Fruit fly (Drosophila melanogaster) whole organism, embryonic: Measurements from ENCODE around the gene CG1622.

ENCODE experiments used
- CG10565 ChIP-seq: fragments of 200-800 bp; sonication (Bioruptor generic); optimal IDR thresholded peaks from 3 replicates; lab custom pipeline; 2016; ENCODE audit warnings: missing biosample characterization, mild to moderate bottlenecking, missing genetic modification characterization
- CG10979 ChIP-seq: fragments of 200-800 bp; sonication (Bioruptor generic); optimal IDR thresholded peaks from 2 replicates; lab custom pipeline; 2018; ENCODE audit warnings: missing biosample characterization, mild to moderate bottlenecking, missing genetic modification characterization, moderate library complexity
- CG11085 ChIP-seq: fragments of 200-800 bp; sonication (Bioruptor generic); IDR thresholded peaks from 2 replicates; pipeline ENCODE4 v1.3.6; 2022; ENCODE audit warnings: missing biosample characterization, missing genetic modification characterization
- CG11504 ChIP-seq: fragments of 200-800 bp; sonication (Bioruptor generic); optimal IDR thresholded peaks from 3 replicates; lab custom pipeline; 2019; ENCODE audit warnings: missing biosample characterization, mild to moderate bottlenecking, missing genetic modification characterization, moderate library complexity
- CG11723 ChIP-seq: fragments of 200-800 bp; sonication (Bioruptor generic); optimal IDR thresholded peaks from 2 replicates; lab custom pipeline; 2017; ENCODE audit warnings: missing biosample characterization, mild to moderate bottlenecking, missing genetic modification characterization
- CG12236 ChIP-seq: fragments of 200-800 bp; sonication (Bioruptor generic); optimal IDR thresholded peaks from 2 replicates; lab custom pipeline; 2016; ENCODE audit warnings: missing biosample characterization, missing genetic modification characterization
- CG13296 ChIP-seq: fragments of 200-800 bp; sonication (Bioruptor generic); optimal IDR thresholded peaks from 3 replicates; lab custom pipeline; 2018; ENCODE audit warnings: missing biosample characterization, mild to moderate bottlenecking, missing genetic modification characterization
- CG13424 ChIP-seq: fragments of 200-800 bp; sonication (Bioruptor generic); optimal IDR thresholded peaks from 2 replicates; lab custom pipeline; 2019; ENCODE audit warnings: missing biosample characterization, mild to moderate bottlenecking, missing genetic modification characterization, moderate library complexity
- CG14014 ChIP-seq: fragments of 200-800 bp; sonication (Bioruptor generic); IDR thresholded peaks from 2 replicates; pipeline ENCODE4 v1.3.6; 2022; ENCODE audit warnings: missing biosample characterization, missing genetic modification characterization
- CG16815 ChIP-seq: fragments of 200-800 bp; sonication (Bioruptor generic); optimal IDR thresholded peaks from 3 replicates; lab custom pipeline; 2017; ENCODE audit warnings: missing biosample characterization, mild to moderate bottlenecking, missing genetic modification characterization
- CG17612 ChIP-seq: fragments of 200-800 bp; sonication (Bioruptor generic); IDR thresholded peaks from 2 replicates; pipeline ENCODE4 v1.3.6; 2022; ENCODE audit warnings: missing biosample characterization, missing genetic modification characterization
- CG18599 ChIP-seq: fragments of 200-800 bp; sonication (Bioruptor generic); optimal IDR thresholded peaks from 3 replicates; lab custom pipeline; 2017; ENCODE audit warnings: missing biosample characterization, missing genetic modification characterization, mild to moderate bottlenecking, moderate library complexity, missing genetic modification reagents
- CG2120 ChIP-seq: fragments of 200-800 bp; sonication (Bioruptor generic); optimal IDR thresholded peaks from 3 replicates; lab custom pipeline; 2016; ENCODE audit warnings: missing biosample characterization, missing genetic modification characterization
- CG30403 ChIP-seq: fragments of 200-800 bp; sonication (Bioruptor generic); optimal IDR thresholded peaks from 3 replicates; lab custom pipeline; 2016; ENCODE audit warnings: missing biosample characterization, missing genetic modification characterization
- CG32767 ChIP-seq: fragments of 200-800 bp; sonication (Bioruptor generic); IDR thresholded peaks from 2 replicates; pipeline ENCODE4 v1.3.6; 2022; ENCODE audit warnings: missing biosample characterization, missing genetic modification characterization
- CG3995 ChIP-seq: fragments of 200-800 bp; sonication (Bioruptor generic); optimal IDR thresholded peaks from 3 replicates; lab custom pipeline; 2016; ENCODE audit warnings: missing biosample characterization, missing genetic modification characterization
- CG6175 ChIP-seq: fragments of 200-800 bp; sonication (Bioruptor generic); IDR thresholded peaks from 3 replicates; pipeline ENCODE4 v1.3.6; 2022; ENCODE audit warnings: missing biosample characterization, missing genetic modification characterization
- CG6689 ChIP-seq: fragments of 200-800 bp; sonication (Bioruptor generic); IDR thresholded peaks from 2 replicates; pipeline ENCODE4 v1.3.6; 2022; ENCODE audit warnings: missing biosample characterization, missing genetic modification characterization
- CG6791 ChIP-seq: fragments of 200-800 bp; sonication (Bioruptor generic); IDR thresholded peaks from 3 replicates; pipeline ENCODE4 v1.3.6; 2022; ENCODE audit warnings: missing biosample characterization, missing genetic modification characterization; ENCODE audit not compliant: partially characterized antibody
- CG9797 ChIP-seq: fragments of 200-800 bp; sonication (Bioruptor generic); optimal IDR thresholded peaks from 3 replicates; lab custom pipeline; 2018; ENCODE audit warnings: missing biosample characterization, mild to moderate bottlenecking, missing genetic modification characterization
- Camta ChIP-seq: fragments of 200-800 bp; sonication (Bioruptor generic); optimal IDR thresholded peaks from 2 replicates; lab custom pipeline; 2016; ENCODE audit warnings: missing biosample characterization, missing genetic modification characterization
- D19B ChIP-seq: fragments of 200-800 bp; sonication (Bioruptor generic); optimal IDR thresholded peaks from 2 replicates; lab custom pipeline; 2017; ENCODE audit warnings: missing biosample characterization, mild to moderate bottlenecking, missing genetic modification characterization
- Dip3 ChIP-seq: fragments of 200-800 bp; sonication (Bioruptor generic); optimal IDR thresholded peaks from 3 replicates; lab custom pipeline; 2016; ENCODE audit warnings: missing biosample characterization, missing genetic modification characterization
- GATAe ChIP-seq: fragments of 200-800 bp; sonication (Bioruptor generic); conservative IDR thresholded peaks from 2 replicates; pipeline ENCODE4 v1.3.6; 2022; ENCODE audit warnings: missing biosample characterization, missing genetic modification characterization
- Gug ChIP-seq: fragments of 200-800 bp; sonication (Bioruptor generic); IDR thresholded peaks from 4 replicates; pipeline ENCODE4 v1.3.6; 2022; ENCODE audit warnings: missing biosample characterization, missing genetic modification characterization
- HLH54F ChIP-seq: fragments of 200-800 bp; sonication (Bioruptor generic); optimal IDR thresholded peaks from 3 replicates; lab custom pipeline; 2016; ENCODE audit warnings: missing biosample characterization, missing genetic modification characterization
- Meics ChIP-seq: fragments of 200-800 bp; sonication (Bioruptor generic); optimal IDR thresholded peaks from 2 replicates; lab custom pipeline; 2017; ENCODE audit warnings: missing biosample characterization, mild to moderate bottlenecking, missing genetic modification characterization
- NfI ChIP-seq: fragments of 200-800 bp; sonication (Bioruptor generic); optimal IDR thresholded peaks from 3 replicates; lab custom pipeline; 2018; ENCODE audit warnings: missing biosample characterization, mild to moderate bottlenecking, missing genetic modification characterization, moderate library complexity
- Opbp ChIP-seq: fragments of 200-800 bp; sonication (Bioruptor generic); IDR thresholded peaks from 3 replicates; pipeline ENCODE4 v1.3.6; 2022; ENCODE audit warnings: missing biosample characterization, missing genetic modification characterization; ENCODE audit not compliant: partially characterized antibody
- Pdp1 ChIP-seq, 2 experiments: fragments of 200-800 bp; sonication (Bioruptor generic); optimal IDR thresholded peaks; 3 replicates each; lab custom pipeline; 2016; ENCODE audit warnings: missing biosample characterization in 2 of 2, missing genetic modification characterization in 2 of 2, mild to moderate bottlenecking in 1 of 2, moderate library complexity in 1 of 2
- Sin3A ChIP-seq: fragments of >200 bp; optimal IDR thresholded peaks from 2 replicates; lab custom pipeline; 2018
- Vsx1 ChIP-seq: fragments of 200-800 bp; sonication (Bioruptor generic); optimal IDR thresholded peaks from 2 replicates; lab custom pipeline; 2017; ENCODE audit warnings: missing biosample characterization, mild to moderate bottlenecking, missing genetic modification characterization, missing genetic modification reagents
- YL-1 ChIP-seq: fragments of 200-800 bp; sonication (Bioruptor generic); optimal IDR thresholded peaks from 3 replicates; lab custom pipeline; 2017; ENCODE audit warnings: missing biosample characterization, mild to moderate bottlenecking, missing genetic modification characterization
- ase ChIP-seq: fragments of 200-800 bp; sonication (Bioruptor generic); IDR thresholded peaks from 3 replicates; pipeline ENCODE4 v1.3.6; 2022; ENCODE audit warnings: missing biosample characterization, missing genetic modification characterization
- caup ChIP-seq: fragments of 200-800 bp; sonication (Bioruptor generic); optimal IDR thresholded peaks from 3 replicates; lab custom pipeline; 2017; ENCODE audit warnings: missing biosample characterization, mild to moderate bottlenecking, missing genetic modification characterization, moderate library complexity; ENCODE audit not compliant: severe bottlenecking
- fu2 ChIP-seq: fragments of 200-800 bp; sonication (Bioruptor generic); optimal IDR thresholded peaks from 2 replicates; lab custom pipeline; 2016; ENCODE audit warnings: missing biosample characterization, missing genetic modification characterization
- gce ChIP-seq: fragments of 200-800 bp; sonication (Bioruptor generic); IDR thresholded peaks from 3 replicates; pipeline ENCODE4 v1.3.6; 2022; ENCODE audit warnings: missing biosample characterization, missing genetic modification characterization
- grau ChIP-seq: fragments of 200-800 bp; optimal IDR thresholded peaks from 3 replicates; lab custom pipeline; 2019; ENCODE audit warnings: missing biosample characterization, mild to moderate bottlenecking, missing genetic modification characterization, moderate library complexity
- grn ChIP-seq: fragments of 200-800 bp; sonication (Bioruptor generic); optimal IDR thresholded peaks from 3 replicates; lab custom pipeline; 2017; ENCODE audit warnings: missing biosample characterization, missing genetic modification characterization
- insv ChIP-seq, 2 experiments: fragments of 200-800 bp; sonication (Bioruptor generic); optimal IDR thresholded peaks; 3 replicates each; lab custom pipeline; 2016 to 2018; ENCODE audit warnings: missing biosample characterization in 2 of 2, missing genetic modification characterization in 2 of 2
- jing ChIP-seq: fragments of 200-800 bp; sonication (Bioruptor generic); optimal IDR thresholded peaks from 2 replicates; lab custom pipeline; 2018; ENCODE audit warnings: missing biosample characterization, mild to moderate bottlenecking, missing genetic modification characterization
- knrl ChIP-seq: fragments of 200-800 bp; sonication (Bioruptor generic); IDR thresholded peaks from 3 replicates; pipeline ENCODE4 v1.3.6; 2022; ENCODE audit warnings: missing biosample characterization, missing genetic modification characterization; ENCODE audit not compliant: partially characterized antibody
- luna ChIP-seq: fragments of 200-800 bp; sonication (Bioruptor generic); optimal IDR thresholded peaks from 2 replicates; lab custom pipeline; 2016; ENCODE audit warnings: missing biosample characterization, missing genetic modification characterization
- nom ChIP-seq: fragments of 200-800 bp; sonication (Bioruptor generic); optimal IDR thresholded peaks from 2 replicates; lab custom pipeline; 2017; ENCODE audit warnings: missing biosample characterization, missing genetic modification characterization, mild to moderate bottlenecking, moderate library complexity, missing genetic modification reagents
- repo ChIP-seq: fragments of 200-800 bp; sonication (Bioruptor generic); optimal IDR thresholded peaks from 2 replicates; lab custom pipeline; 2016; ENCODE audit warnings: missing biosample characterization, missing genetic modification characterization
- rib ChIP-seq: fragments of 200-800 bp; sonication (Bioruptor generic); IDR thresholded peaks from 2 replicates; pipeline ENCODE4 v1.3.6; 2022; ENCODE audit warnings: missing biosample characterization, missing genetic modification characterization
- schlank ChIP-seq: fragments of 200-800 bp; sonication (Bioruptor generic); optimal IDR thresholded peaks from 2 replicates; lab custom pipeline; 2018; ENCODE audit warnings: missing biosample characterization, mild to moderate bottlenecking, missing genetic modification characterization
- sima ChIP-seq: fragments of 200-800 bp; sonication (Bioruptor generic); optimal IDR thresholded peaks from 2 replicates; lab custom pipeline; 2016; ENCODE audit warnings: missing biosample characterization, missing genetic modification characterization
- tio ChIP-seq: fragments of 200-800 bp; sonication (Bioruptor generic); optimal IDR thresholded peaks from 2 replicates; lab custom pipeline; 2017; ENCODE audit warnings: missing biosample characterization, missing genetic modification characterization, inconsistent platforms
- zf30C ChIP-seq: fragments of 200-800 bp; sonication (Bioruptor generic); optimal IDR thresholded peaks from 3 replicates; lab custom pipeline; 2018; ENCODE audit warnings: missing biosample characterization, mild to moderate bottlenecking, missing genetic modification characterization

CG1622 gene

dm6 chrX:13334434-13335146 is 37.7 kb downstream of the CG1622 start (continued):
- peak; percentile 5 for TF ChIP-seq CG10979 (tag; lab: Kevin White, UChicago)
- TF ChIP-seq CG2120 (GFP tag; lab: Kevin White, UChicago) = peak; percentile 74
- TF ChIP-seq grau = peak; percentile 9
- TF ChIP-seq CG9797 (GFP tag; lab: Kevin White, UChicago) = no peak
- no peak for TF ChIP-seq Sin3A (lab: Kevin White, UChicago)
- no peak for TF ChIP-seq nom (GFP tag; lab: Kevin White, UChicago)
- no peak for TF ChIP-seq rib (GFP tag; lab: Robert Waterston, UW)
- TF ChIP-seq repo = peak; percentile 15
- TF ChIP-seq NfI (GFP tag; lab: Kevin White, UChicago) = peak; percentile 47
- no peak for TF ChIP-seq CG16815 (GFP tag; lab: Kevin White, UChicago)
- TF ChIP-seq CG3995 = no peak
- no peak for TF ChIP-seq CG32767 (GFP tag; lab: Robert Waterston, UW)
- TF ChIP-seq CG14014 (GFP tag; lab: Robert Waterston, UW) = peak; percentile 37; the same call in 1 of the 2 replicates
- no peak for TF ChIP-seq fu2 (GFP tag; lab: Kevin White, UChicago)
- TF ChIP-seq CG13424 (tag; lab: Kevin White, UChicago) = no peak
- peak; percentile 85 for TF ChIP-seq grn (GFP tag; lab: Kevin White, UChicago)
- TF ChIP-seq Meics (GFP tag; lab: Kevin White, UChicago) = no peak
- TF ChIP-seq CG17612 = no peak
- TF ChIP-seq CG11723 (GFP tag; lab: Kevin White, UChicago) = no peak
- no peak for TF ChIP-seq ase (GFP tag; lab: Robert Waterston, UW)
- no peak for TF ChIP-seq CG30403 (GFP tag; lab: Kevin White, UChicago)
- no peak for TF ChIP-seq D19B (GFP tag; lab: Kevin White, UChicago)
- TF ChIP-seq Camta = peak; percentile 32
- TF ChIP-seq CG6791 (GFP tag; lab: Robert Waterston, UW) = no peak
- TF ChIP-seq caup (GFP tag; lab: Kevin White, UChicago) = peak; percentile 53
- peak; percentile 29 to 86 for TF ChIP-seq Pdp1 (GFP tag; optimal IDR thresholded peaks at IDR 0.05; lab: Kevin White, UChicago)
- no peak for TF ChIP-seq CG11085 (GFP tag; lab: Robert Waterston, UW)
- no peak for TF ChIP-seq CG11504
- TF ChIP-seq luna (GFP tag; lab: Kevin White, UChicago) = peak; percentile 54
- TF ChIP-seq CG12236 = no peak
- no peak for TF ChIP-seq CG13296 (GFP tag; lab: Kevin White, UChicago)
- TF ChIP-seq Dip3 (GFP tag; lab: Kevin White, UChicago) = peak; percentile 51
- TF ChIP-seq HLH54F = peak; percentile 54
- TF ChIP-seq Opbp (GFP tag; lab: Robert Waterston, UW) = peak; percentile 25; the same call in 1 of the 3 replicates
- TF ChIP-seq zf30C = no peak
- TF ChIP-seq CG18599 (GFP tag; lab: Kevin White, UChicago) = peak; percentile 36
- no peak for TF ChIP-seq CG10565 (GFP tag; lab: Kevin White, UChicago)
- TF ChIP-seq Vsx1 (GFP tag; lab: Kevin White, UChicago) = no peak
- TF ChIP-seq insv (GFP tag; optimal IDR thresholded peaks at IDR 0.05; lab: Kevin White, UChicago) = peak in 1 of 2 experiments; percentile 4
- no peak for TF ChIP-seq sima
- no peak for TF ChIP-seq gce (GFP tag; lab: Robert Waterston, UW)
- TF ChIP-seq GATAe = peak; percentile 9; the same call in 1 of the 2 replicates
- TF ChIP-seq knrl (GFP tag; lab: Robert Waterston, UW) = no peak
- no peak for TF ChIP-seq Gug
- no peak for TF ChIP-seq CG6175
- no peak for TF ChIP-seq YL-1 (GFP tag; lab: Kevin White, UChicago)
- no peak for TF ChIP-seq schlank
- TF ChIP-seq CG6689 = no peak
- no peak for TF ChIP-seq tio
- TF ChIP-seq jing (GFP tag; lab: Kevin White, UChicago) = no peak
